Worm (Caenorhabditis elegans): ENCODE data around the gene F09G8.5.

Gene F09G8.5

ce11 chrIII:8278801-8279200 lies 24.0 kb downstream of the F09G8.5 start, which contains the start of gene mig-10:
mig-10 (plus strand) TSS chrIII:8279101.
- no peak for TF ChIP-seq peb-1 (tag; optimal IDR thresholded peaks at IDR 0.05)
- no peak for TF ChIP-seq nhr-12 (tag; optimal IDR thresholded peaks at IDR 0.05)
- TF ChIP-seq nhr-6 (tag; optimal IDR thresholded peaks at IDR 0.05): no peak
- no peak for TF ChIP-seq ceh-16 (tag; optimal IDR thresholded peaks at IDR 0.05)
- TF ChIP-seq nhr-129 (tag; optimal IDR thresholded peaks at IDR 0.05): no peak
- no peak for TF ChIP-seq R02D3.7 (tag; optimal IDR thresholded peaks at IDR 0.05)
- TF ChIP-seq lin-39 (tag; optimal IDR thresholded peaks at IDR 0.05): no peak
- no peak for TF ChIP-seq mbf-1 (tag; optimal IDR thresholded peaks at IDR 0.05)
- no peak for TF ChIP-seq dmd-4 (tag; optimal IDR thresholded peaks at IDR 0.05)
- TF ChIP-seq snpc-4 (tag; optimal IDR thresholded peaks at IDR 0.05): no peak
- no peak for TF ChIP-seq lsy-2 (tag; optimal IDR thresholded peaks at IDR 0.05)
- TF ChIP-seq egl-27 (tag; optimal IDR thresholded peaks at IDR 0.05): no peak
- TF ChIP-seq zag-1 (tag; optimal IDR thresholded peaks at IDR 0.05): no peak
- TF ChIP-seq mdl-1 (tag; optimal IDR thresholded peaks at IDR 0.05): no peak
- no peak for TF ChIP-seq mab-5 (tag; optimal IDR thresholded peaks at IDR 0.05)
- TF ChIP-seq ZK546.5 (tag; optimal IDR thresholded peaks at IDR 0.05): no peak

- no peak for TF ChIP-seq alr-1 (tag; optimal IDR thresholded peaks at IDR 0.05)
- no peak for TF ChIP-seq lin-13 (GFP tag; optimal IDR thresholded peaks at IDR 0.05)
- TF ChIP-seq unc-55 (GFP tag; optimal IDR thresholded peaks at IDR 0.05): no peak
- no peak for TF ChIP-seq elt-1 (tag; optimal IDR thresholded peaks at IDR 0.05)
- no peak for TF ChIP-seq ceh-16 (tag; optimal IDR thresholded peaks at IDR 0.05)
- TF ChIP-seq sem-4 (tag; optimal IDR thresholded peaks at IDR 0.05): no peak
- TF ChIP-seq lsy-2 (tag; optimal IDR thresholded peaks at IDR 0.05): no peak
- TF ChIP-seq fos-1 (tag; optimal IDR thresholded peaks at IDR 0.05): no peak
- no peak for TF ChIP-seq ama-1 (optimal IDR thresholded peaks at IDR 0.05)
- TF ChIP-seq dmd-4 (tag; optimal IDR thresholded peaks at IDR 0.05): no peak
- TF ChIP-seq mbf-1 (tag; optimal IDR thresholded peaks at IDR 0.05): no peak
- no peak for TF ChIP-seq ztf-11 (tag; optimal IDR thresholded peaks at IDR 0.05)
- no peak for TF ChIP-seq blmp-1 (tag; optimal IDR thresholded peaks at IDR 0.05; ENCODE audit: insufficient read depth)
- TF ChIP-seq zag-1 (tag; optimal IDR thresholded peaks at IDR 0.05): no peak
- TF ChIP-seq skn-1 (tag; optimal IDR thresholded peaks at IDR 0.05): no peak
- TF ChIP-seq nhr-129 (tag; optimal IDR thresholded peaks at IDR 0.05): no peak
- no peak for TF ChIP-seq nhr-6 (tag; optimal IDR thresholded peaks at IDR 0.05)
These were observed 24.8 kb downstream of the F09G8.5 start for ce11 chrIII:8279567-8279966.

- TF ChIP-seq sma-3 (GFP tag; optimal IDR thresholded peaks at IDR 0.05) (no peak), C34F6.9 (tag; optimal IDR thresholded peaks at IDR 0.05) (peak; percentile 1), mbf-1 (tag; optimal IDR thresholded peaks at IDR 0.05) (no peak), nhr-237 (tag; optimal IDR thresholded peaks at IDR 0.05) (no peak), nhr-10 (tag; optimal IDR thresholded peaks at IDR 0.05) (no peak), elt-3 (tag; optimal IDR thresholded peaks at IDR 0.05) (no peak)
These were observed 25.6 kb downstream of the F09G8.5 start for ce11 chrIII:8280352-8280751.

- TF ChIP-seq unc-55 (GFP tag; optimal IDR thresholded peaks at IDR 0.05) (peak; percentile 33), nhr-12 (tag; optimal IDR thresholded peaks at IDR 0.05) (no peak), dmd-4 (tag; optimal IDR thresholded peaks at IDR 0.05) (no peak), ama-1 (optimal IDR thresholded peaks at IDR 0.05) (no peak), snpc-4 (tag; optimal IDR thresholded peaks at IDR 0.05) (no peak), crh-2 (tag; optimal IDR thresholded peaks at IDR 0.05) (no peak), peb-1 (tag; optimal IDR thresholded peaks at IDR 0.05) (no peak)
These were observed 26.5 kb downstream of the F09G8.5 start for ce11 chrIII:8281310-8281709.

- TF ChIP-seq ztf-4 (tag; optimal IDR thresholded peaks at IDR 0.05) (no peak), unc-39 (tag; optimal IDR thresholded peaks at IDR 0.05) (no peak), nhr-237 (tag; optimal IDR thresholded peaks at IDR 0.05) (no peak), skn-1 (tag; optimal IDR thresholded peaks at IDR 0.05) (no peak), mbf-1 (tag; optimal IDR thresholded peaks at IDR 0.05) (no peak), F13H6.1 (tag; optimal IDR thresholded peaks at IDR 0.05) (no peak), fos-1 (tag; optimal IDR thresholded peaks at IDR 0.05) (no peak), nhr-12 (tag; optimal IDR thresholded peaks at IDR 0.05) (no peak)
These were observed 28.8 kb downstream of the F09G8.5 start for ce11 chrIII:8283525-8283924.

Data from whole organism, L2 larva.